Fruit fly (Drosophila melanogaster): ENCODE results near the gene CG11619.

The CG11619 gene

dm6 chr3L:18996774-18997589 is 8.9 kb upstream of the CG11619 start (continued):
- TF ChIP-seq CG3995 (GFP tag; optimal IDR thresholded peaks at IDR 0.05) (no peak), CG4328 (GFP tag; optimal IDR thresholded peaks at IDR 0.05) (peak; percentile 18), hbn (GFP tag; IDR thresholded peaks at IDR 0.05; ENCODE audit: partially characterized antibody) (no peak), abd-A (tag; optimal IDR thresholded peaks at IDR 0.05) (peak; percentile 59), CG32532 (GFP tag; IDR thresholded peaks at IDR 0.05) (peak; percentile 46; the same call in 1 of the 2 replicates), sug (tag; optimal IDR thresholded peaks at IDR 0.05) (peak; percentile 45), HLH54F (GFP tag; optimal IDR thresholded peaks at IDR 0.05) (no peak), CG2120 (GFP tag; optimal IDR thresholded peaks at IDR 0.05) (peak; percentile 48), CG7839 (tag; optimal IDR thresholded peaks at IDR 0.05) (peak; percentile 36), YL-1 (GFP tag; optimal IDR thresholded peaks at IDR 0.05) (peak; percentile 27)

- TF ChIP-seq tup (GFP tag; optimal IDR thresholded peaks at IDR 0.05) (peak; percentile 29), abd-A (tag; optimal IDR thresholded peaks at IDR 0.05) (peak; percentile 97), Opbp (GFP tag; IDR thresholded peaks at IDR 0.05; ENCODE audit: partially characterized antibody) (no peak), CG9727 (GFP tag; optimal IDR thresholded peaks at IDR 0.05) (peak; percentile 78), esg (GFP tag; conservative IDR thresholded peaks at IDR 0.05) (peak; percentile 65), CG30020 (tag; optimal IDR thresholded peaks at IDR 0.05) (no peak), lov (optimal IDR thresholded peaks at IDR 0.05) (no peak), lov (GFP tag; IDR thresholded peaks at IDR 0.05) (0 out of 3 replicates have a peak, but pooled peaks have one; percentile 40), psq (GFP tag; optimal IDR thresholded peaks at IDR 0.05) (no peak), CG15269 (tag; optimal IDR thresholded peaks at IDR 0.05) (peak; percentile 71), B-H1 (GFP tag; IDR thresholded peaks at IDR 0.05) (peak; percentile 30), stwl (tag; optimal IDR thresholded peaks at IDR 0.05) (no peak), CG34224 (GFP tag; IDR thresholded peaks at IDR 0.05; ENCODE audit: partially characterized antibody) (peak; percentile 57; the same call in 2 of the 3 replicates), pita (GFP tag; optimal IDR thresholded peaks at IDR 0.05) (no peak), chinmo (GFP tag; IDR thresholded peaks at IDR 0.05; ENCODE audit: partially characterized antibody) (peak; percentile 99), al (GFP tag; IDR thresholded peaks at IDR 0.05) (peak; percentile 69), pzg (GFP tag; optimal IDR thresholded peaks at IDR 0.05) (peak; percentile 9), CG4328 (GFP tag; optimal IDR thresholded peaks at IDR 0.05) (peak; percentile 11), CG12391 (tag; optimal IDR thresholded peaks at IDR 0.05) (peak; percentile 74), bbx (GFP tag; IDR thresholded peaks at IDR 0.05; ENCODE audit: partially characterized antibody) (peak; percentile 48; the same call in 1 of the 2 replicates), CG9876 (GFP tag; optimal IDR thresholded peaks at IDR 0.05) (peak; percentile 39), CG3995 (GFP tag; optimal IDR thresholded peaks at IDR 0.05) (peak; percentile 34), CG18011 (GFP tag; optimal IDR thresholded peaks at IDR 0.05) (peak; percentile 46), Spps (tag; optimal IDR thresholded peaks at IDR 0.05) (no peak), Dref (GFP tag; IDR thresholded peaks at IDR 0.05) (no peak), Dip3 (GFP tag; optimal IDR thresholded peaks at IDR 0.05) (peak; percentile 81), CG6791 (GFP tag; IDR thresholded peaks at IDR 0.05; ENCODE audit: partially characterized antibody) (0 out of 3 replicates have a peak, but pooled peaks have one; percentile 37), CG33213 (GFP tag; optimal IDR thresholded peaks at IDR 0.05) (peak; percentile 30), so (GFP tag; IDR thresholded peaks at IDR 0.05) (0 out of 3 replicates have a peak, but pooled peaks have one; percentile 6), CG11085 (GFP tag; IDR thresholded peaks at IDR 0.05) (peak; percentile 61), Hr3 (GFP tag; optimal IDR thresholded peaks at IDR 0.05) (peak; percentile 50), CG17361 (GFP tag; IDR thresholded peaks at IDR 0.05) (peak; percentile 91), z (GFP tag; IDR thresholded peaks at IDR 0.05) (peak; percentile 38; the same call in 1 of the 3 replicates), CG14710 (tag; optimal IDR thresholded peaks at IDR 0.05) (peak; percentile 19), Xbp1 (GFP tag; optimal IDR thresholded peaks at IDR 0.05) (peak; percentile 65), inv (GFP tag; IDR thresholded peaks at IDR 0.05; ENCODE audit: partially characterized antibody) (no peak), CG10654 (GFP tag; optimal IDR thresholded peaks at IDR 0.05) (peak; percentile 19)
Measured at dm6 chr3L:18996030-18996773, 8.1 kb upstream of the CG11619 start.
